Fruit fly (Drosophila melanogaster) whole organism, embryonic: ENCODE measurements around the gene sip3.

ENCODE experiments used
- Adf1 ChIP-seq: fragments of 200-800 bp; sonication (Bioruptor generic); IDR thresholded peaks from 2 replicates; pipeline ENCODE4 v1.3.6; 2022; ENCODE audit warnings: missing biosample characterization, missing genetic modification characterization
- CG10209 ChIP-seq: fragments of 200-800 bp; sonication (Bioruptor generic); optimal IDR thresholded peaks from 3 replicates; lab custom pipeline; 2017; ENCODE audit warnings: missing biosample characterization, mild to moderate bottlenecking, missing genetic modification characterization, missing genetic modification reagents
- CG10267 ChIP-seq: fragments of 200-800 bp; sonication (Bioruptor generic); optimal IDR thresholded peaks from 2 replicates; lab custom pipeline; 2018; ENCODE audit warnings: missing biosample characterization, mild to moderate bottlenecking, missing genetic modification characterization, moderate library complexity
- CG10654 ChIP-seq: fragments of 200-800 bp; sonication (Bioruptor generic); optimal IDR thresholded peaks from 2 replicates; lab custom pipeline; 2016; ENCODE audit warnings: missing biosample characterization, missing genetic modification characterization
- CG10979 ChIP-seq: fragments of 200-800 bp; sonication (Bioruptor generic); optimal IDR thresholded peaks from 2 replicates; lab custom pipeline; 2018; ENCODE audit warnings: missing biosample characterization, mild to moderate bottlenecking, missing genetic modification characterization, moderate library complexity
- CG11504 ChIP-seq: fragments of 200-800 bp; sonication (Bioruptor generic); optimal IDR thresholded peaks from 3 replicates; lab custom pipeline; 2019; ENCODE audit warnings: missing biosample characterization, mild to moderate bottlenecking, missing genetic modification characterization, moderate library complexity
- CG12391 ChIP-seq: fragments of 200-800 bp; sonication (Bioruptor generic); optimal IDR thresholded peaks from 3 replicates; lab custom pipeline; 2018; ENCODE audit warnings: missing biosample characterization, mild to moderate bottlenecking, missing genetic modification characterization, moderate library complexity
- CG12942 ChIP-seq: fragments of 200-800 bp; sonication (Bioruptor generic); optimal IDR thresholded peaks from 3 replicates; lab custom pipeline; 2016; ENCODE audit warnings: missing biosample characterization, missing genetic modification characterization
- CG18599 ChIP-seq: fragments of 200-800 bp; sonication (Bioruptor generic); optimal IDR thresholded peaks from 3 replicates; lab custom pipeline; 2017; ENCODE audit warnings: missing biosample characterization, missing genetic modification characterization, mild to moderate bottlenecking, moderate library complexity, missing genetic modification reagents
- CG2678 ChIP-seq: fragments of 200-800 bp; sonication (Bioruptor generic); optimal IDR thresholded peaks from 3 replicates; lab custom pipeline; 2019; ENCODE audit warnings: missing biosample characterization, mild to moderate bottlenecking, missing genetic modification characterization, moderate library complexity
- CG30403 ChIP-seq: fragments of 200-800 bp; sonication (Bioruptor generic); optimal IDR thresholded peaks from 3 replicates; lab custom pipeline; 2016; ENCODE audit warnings: missing biosample characterization, missing genetic modification characterization
- CG3281 ChIP-seq: fragments of 200-800 bp; sonication (Bioruptor generic); optimal IDR thresholded peaks from 3 replicates; lab custom pipeline; 2017; ENCODE audit warnings: missing biosample characterization, mild to moderate bottlenecking, missing genetic modification characterization
- CG4282 ChIP-seq: fragments of 200-800 bp; sonication (Bioruptor generic); optimal IDR thresholded peaks from 2 replicates; lab custom pipeline; 2016; ENCODE audit warnings: missing biosample characterization, missing genetic modification characterization
- CG4360 ChIP-seq: fragments of 200-800 bp; sonication (Bioruptor generic); IDR thresholded peaks from 2 replicates; pipeline ENCODE4 v1.3.6; 2022; ENCODE audit warnings: missing biosample characterization, missing genetic modification characterization
- CG7786 ChIP-seq: fragments of 200-800 bp; sonication (Bioruptor generic); optimal IDR thresholded peaks from 2 replicates; lab custom pipeline; 2016; ENCODE audit warnings: missing biosample characterization, missing genetic modification characterization
- CG7839 ChIP-seq: fragments of 200-800 bp; sonication (Bioruptor generic); optimal IDR thresholded peaks from 3 replicates; lab custom pipeline; 2018; ENCODE audit warnings: missing biosample characterization, mild to moderate bottlenecking, missing genetic modification characterization, moderate library complexity
- CG7987 ChIP-seq: fragments of 200-800 bp; sonication (Bioruptor generic); optimal IDR thresholded peaks from 2 replicates; lab custom pipeline; 2018; ENCODE audit warnings: missing biosample characterization, mild to moderate bottlenecking, missing genetic modification characterization, moderate library complexity
- CG8089 ChIP-seq: fragments of 200-800 bp; sonication (Bioruptor generic); optimal IDR thresholded peaks from 3 replicates; lab custom pipeline; 2016; ENCODE audit warnings: missing biosample characterization, missing genetic modification characterization
- CG9215 ChIP-seq: fragments of 200-800 bp; sonication (Bioruptor generic); IDR thresholded peaks from 2 replicates; pipeline ENCODE4 v1.3.6; 2022; ENCODE audit warnings: missing biosample characterization, missing genetic modification characterization
- CG9727 ChIP-seq: fragments of 200-800 bp; sonication (Bioruptor generic); optimal IDR thresholded peaks from 3 replicates; lab custom pipeline; 2017; ENCODE audit warnings: missing biosample characterization, mild to moderate bottlenecking, missing genetic modification characterization
- Deaf1 ChIP-seq: fragments of 200-800 bp; optimal IDR thresholded peaks from 3 replicates; lab custom pipeline; 2019; ENCODE audit warnings: missing biosample characterization, mild to moderate bottlenecking, missing genetic modification characterization, moderate library complexity
- Fer3 ChIP-seq: fragments of 200-800 bp; sonication (Bioruptor generic); optimal IDR thresholded peaks from 2 replicates; lab custom pipeline; 2018; ENCODE audit warnings: missing biosample characterization, mild to moderate bottlenecking, missing genetic modification characterization, moderate library complexity
- H15 ChIP-seq: fragments of 200-800 bp; sonication (Bioruptor generic); IDR thresholded peaks from 3 replicates; pipeline ENCODE4 v1.3.6; 2022; ENCODE audit warnings: missing biosample characterization, missing genetic modification characterization
- Hand ChIP-seq: fragments of 200-800 bp; sonication (Bioruptor generic); optimal IDR thresholded peaks from 2 replicates; lab custom pipeline; 2017; ENCODE audit warnings: mild to moderate bottlenecking, missing biosample characterization, missing genetic modification reagents, missing genetic modification characterization
- Pdp1 ChIP-seq, 2 experiments: fragments of 200-800 bp; sonication (Bioruptor generic); optimal IDR thresholded peaks; 3 replicates each; lab custom pipeline; 2016; ENCODE audit warnings: missing biosample characterization in 2 of 2, missing genetic modification characterization in 2 of 2, mild to moderate bottlenecking in 1 of 2, moderate library complexity in 1 of 2
- Ptx1 ChIP-seq: fragments of 200-800 bp; sonication (Bioruptor generic); IDR thresholded peaks from 2 replicates; pipeline ENCODE4 v1.3.6; 2022; ENCODE audit warnings: missing biosample characterization, missing genetic modification characterization
- Ssrp ChIP-seq: fragments of 200-800 bp; sonication (Bioruptor generic); optimal IDR thresholded peaks from 2 replicates; lab custom pipeline; 2018; ENCODE audit warnings: missing biosample characterization, mild to moderate bottlenecking, missing genetic modification characterization, moderate library complexity
- Trl ChIP-seq, 3 experiments: fragments of >200 bp in 2 of 3; fragments of 200-800 bp in 1 of 3; sonication (Bioruptor generic) in 1 of 3; optimal IDR thresholded peaks; 2 replicates in 1 of 3; 3 replicates in 2 of 3; lab custom pipeline; 2016 to 2017; ENCODE audit warnings: missing biosample characterization in 1 of 3, missing genetic modification characterization in 1 of 3
- Xrp1 ChIP-seq: fragments of 200-800 bp; sonication (Bioruptor generic); IDR thresholded peaks from 2 replicates; pipeline ENCODE4 v1.3.6; 2022; ENCODE audit warnings: missing biosample characterization, missing genetic modification characterization
- abd-A ChIP-seq: fragments of 200-800 bp; sonication (Bioruptor generic); optimal IDR thresholded peaks from 3 replicates; lab custom pipeline; 2019; ENCODE audit warnings: missing biosample characterization, mild to moderate bottlenecking, missing genetic modification characterization, moderate library complexity
- bcd ChIP-seq: fragments of 200-800 bp; sonication (Bioruptor generic); optimal IDR thresholded peaks from 2 replicates; lab custom pipeline; 2017; ENCODE audit warnings: missing biosample characterization, mild to moderate bottlenecking, missing genetic modification characterization
- chif ChIP-seq, 2 experiments: fragments of 200-800 bp; sonication (Bioruptor generic); optimal IDR thresholded peaks; 3 replicates each; lab custom pipeline; 2016; ENCODE audit warnings: missing biosample characterization in 2 of 2, missing genetic modification characterization in 2 of 2
- chinmo ChIP-seq: fragments of 200-800 bp; sonication (Bioruptor generic); IDR thresholded peaks from 4 replicates; pipeline ENCODE4 v1.3.6; 2022; ENCODE audit warnings: missing biosample characterization, missing genetic modification characterization; ENCODE audit not compliant: partially characterized antibody
- crol ChIP-seq: fragments of 200-800 bp; sonication (Bioruptor generic); IDR thresholded peaks from 2 replicates; pipeline ENCODE4 v1.3.6; 2022; ENCODE audit warnings: missing biosample characterization, missing genetic modification characterization
- dmrt99B ChIP-seq: fragments of 200-800 bp; sonication (Bioruptor generic); optimal IDR thresholded peaks from 2 replicates; lab custom pipeline; 2018; ENCODE audit warnings: missing biosample characterization, mild to moderate bottlenecking, missing genetic modification characterization, moderate library complexity
- esg ChIP-seq: fragments of 200-800 bp; sonication (Bioruptor generic); conservative IDR thresholded peaks from 2 replicates; pipeline ENCODE4 v1.3.6; 2022; ENCODE audit warnings: missing biosample characterization, missing genetic modification characterization
- fd96Cb ChIP-seq: fragments of 200-800 bp; sonication (Bioruptor generic); optimal IDR thresholded peaks from 2 replicates; lab custom pipeline; 2018; ENCODE audit warnings: missing biosample characterization, mild to moderate bottlenecking, missing genetic modification characterization, moderate library complexity
- lmd ChIP-seq: fragments of 200-800 bp; sonication (Bioruptor generic); IDR thresholded peaks from 2 replicates; pipeline ENCODE4 v1.3.6; 2022; ENCODE audit warnings: missing biosample characterization, missing genetic modification characterization
- nau ChIP-seq: fragments of 200-800 bp; sonication (Bioruptor generic); optimal IDR thresholded peaks from 3 replicates; lab custom pipeline; 2017; ENCODE audit warnings: missing biosample characterization, mild to moderate bottlenecking, missing genetic modification characterization, missing genetic modification reagents
- org-1 ChIP-seq: fragments of 200-800 bp; sonication (Bioruptor generic); optimal IDR thresholded peaks from 2 replicates; lab custom pipeline; 2017; ENCODE audit warnings: missing biosample characterization, missing genetic modification characterization
- prd ChIP-seq, 3 experiments: fragments of >200 bp in 2 of 3; fragments of 200-800 bp in 1 of 3; sonication (Bioruptor generic) in 1 of 3; optimal IDR thresholded peaks in 2 of 3; IDR thresholded peaks in 1 of 3; 2 replicates in 2 of 3; 3 replicates in 1 of 3; pipeline versions ENCODE4 v1.3.6 to Lab custom; 2017 to 2022; ENCODE audit warnings: missing biosample characterization in 1 of 3, missing genetic modification characterization in 1 of 3
- sens ChIP-seq: fragments of 200-800 bp; sonication (Bioruptor generic); peaks from one replicate; lab custom pipeline; 2016; ENCODE audit warnings: missing biosample characterization, missing genetic modification characterization
- sisA ChIP-seq: fragments of 200-800 bp; sonication (Bioruptor generic); IDR thresholded peaks from 2 replicates; pipeline ENCODE4 v1.3.6; 2022; ENCODE audit warnings: missing biosample characterization, missing genetic modification characterization
- slbo ChIP-seq: fragments of 200-800 bp; sonication (Bioruptor generic); IDR thresholded peaks from 2 replicates; pipeline ENCODE4 v1.3.6; 2022; ENCODE audit warnings: missing biosample characterization, missing genetic modification characterization
- so ChIP-seq: fragments of 200-800 bp; sonication (Bioruptor generic); IDR thresholded peaks from 3 replicates; pipeline ENCODE4 v1.3.6; 2022; ENCODE audit warnings: missing biosample characterization, missing genetic modification characterization
- tap ChIP-seq: fragments of 200-800 bp; optimal IDR thresholded peaks from 3 replicates; lab custom pipeline; 2019; ENCODE audit warnings: missing biosample characterization, mild to moderate bottlenecking, missing genetic modification characterization, moderate library complexity
- unpg ChIP-seq: fragments of 200-800 bp; sonication (Bioruptor generic); optimal IDR thresholded peaks from 3 replicates; lab custom pipeline; 2018; ENCODE audit warnings: missing biosample characterization, mild to moderate bottlenecking, missing genetic modification characterization, moderate library complexity

Gene sip3

dm6 chr3R:31723206-31723933 lies 48.6 kb upstream of the sip3 start (continued):
- TF ChIP-seq tap (tag; lab: Kevin White, UChicago) (peak; percentile 23), Adf1 (GFP tag; lab: Robert Waterston, UW) (peak; percentile 84), CG7839 (peak; percentile 34), sisA (GFP tag; lab: Robert Waterston, UW) (0 out of 2 replicates have a peak, but pooled peaks have one; percentile 20), chif (GFP tag; optimal IDR thresholded peaks at IDR 0.05; lab: Kevin White, UChicago) (peak in 1 of 2 experiments; percentile 13), CG9727 (GFP tag; lab: Kevin White, UChicago) (peak; percentile 46), unpg (peak; percentile 4), CG10267 (tag; lab: Kevin White, UChicago) (peak; percentile 2), Ptx1 (GFP tag; lab: Robert Waterston, UW) (peak; percentile 35; the same call in 1 of the 2 replicates), CG18599 (GFP tag; lab: Kevin White, UChicago) (peak; percentile 27), CG3281 (GFP tag; lab: Kevin White, UChicago) (peak; percentile 25), CG12391 (tag; lab: Kevin White, UChicago) (peak; percentile 44), Deaf1 (tag; lab: Kevin White, UChicago) (peak; percentile 53), slbo (GFP tag; lab: Robert Waterston, UW) (0 out of 2 replicates have a peak, but pooled peaks have one; percentile 9), fd96Cb (tag; lab: Kevin White, UChicago) (peak; percentile 43), CG7786 (GFP tag; lab: Kevin White, UChicago) (peak; percentile 3), H15 (no peak), nau (GFP tag; lab: Kevin White, UChicago) (peak; percentile 22), CG4282 (no peak), bcd (GFP tag; lab: Kevin White, UChicago) (peak; percentile 15), CG2678 (peak; percentile 54), Pdp1 (GFP tag; optimal IDR thresholded peaks at IDR 0.05; lab: Kevin White, UChicago) (peak in 1 of 2 experiments; percentile 32), Fer3 (tag; lab: Kevin White, UChicago) (peak; percentile 39), CG4360 (GFP tag; lab: Robert Waterston, UW) (peak; percentile 99), CG12942 (GFP tag; lab: Kevin White, UChicago) (no peak), org-1 (GFP tag; lab: Kevin White, UChicago) (peak; percentile 28), CG10654 (GFP tag; lab: Kevin White, UChicago) (no peak), CG9215 (GFP tag; lab: Robert Waterston, UW) (peak; percentile 41; the same call in 1 of the 2 replicates), crol (GFP tag; lab: Robert Waterston, UW) (peak; percentile 59; the same call in 1 of the 2 replicates), Xrp1 (peak; percentile 28; the same call in 1 of the 2 replicates), prd (optimal IDR thresholded peaks at IDR 0.05; lab: Kevin White, UChicago) (no peak), prd (GFP tag; IDR thresholded peaks at IDR 0.05; lab: Robert Waterston, UW) (peak; percentile 36; the same call in 1 of the 3 replicates), Hand (GFP tag; lab: Kevin White, UChicago) (no peak), Ssrp (tag; lab: Kevin White, UChicago) (peak; percentile 26), sens (peak; percentile 88), lmd (0 out of 2 replicates have a peak, but pooled peaks have one; percentile 30), CG10209 (GFP tag; lab: Kevin White, UChicago) (peak; percentile 28), CG7987 (GFP tag; lab: Kevin White, UChicago) (no peak), CG10979 (tag; lab: Kevin White, UChicago) (peak; percentile 33), CG30403 (GFP tag; lab: Kevin White, UChicago) (peak; percentile 45), dmrt99B (tag; lab: Kevin White, UChicago) (peak; percentile 21), so (GFP tag; lab: Robert Waterston, UW) (no peak), chinmo (GFP tag; lab: Robert Waterston, UW) (peak; percentile 63; the same call in 1 of the 4 replicates), CG11504 (tag; lab: Kevin White, UChicago) (peak; percentile 54), Trl (optimal IDR thresholded peaks at IDR 0.05; lab: Kevin White, UChicago) (peak in 1 of 2 experiments; percentile 24), Trl (GFP tag; optimal IDR thresholded peaks at IDR 0.05; lab: Kevin White, UChicago) (no peak), abd-A (tag; lab: Kevin White, UChicago) (peak; percentile 20), esg (GFP tag; lab: Robert Waterston, UW) (no peak), CG8089 (GFP tag; lab: Kevin White, UChicago) (no peak)
